Worm (Caenorhabditis elegans): ENCODE data around the gene arrd-17.

arrd-17 gene

ce11 chrIII:13600254-13600653 is 30.4 kb downstream of the arrd-17 start:
- TF ChIP-seq nhr-67 (tag; optimal IDR thresholded peaks at IDR 0.05) (no peak), nhr-76 (tag; optimal IDR thresholded peaks at IDR 0.05) (no peak), daf-12 (tag; optimal IDR thresholded peaks at IDR 0.05) (no peak), jun-1 (tag; optimal IDR thresholded peaks at IDR 0.05) (no peak), ceh-28 (tag; optimal IDR thresholded peaks at IDR 0.05) (no peak), nfya-1 (tag; optimal IDR thresholded peaks at IDR 0.05; ENCODE audit: insufficient read depth) (no peak)

ce11 chrIII:13581727-13582126 is 48.9 kb downstream of the arrd-17 start:
- TF ChIP-seq daf-12 (tag; optimal IDR thresholded peaks at IDR 0.05) (no peak), aly-2 (tag; optimal IDR thresholded peaks at IDR 0.05) (no peak), jun-1 (tag; optimal IDR thresholded peaks at IDR 0.05) (no peak), fkh-10 (GFP tag; optimal IDR thresholded peaks at IDR 0.05) (no peak), ceh-9 (tag; optimal IDR thresholded peaks at IDR 0.05) (no peak), nhr-237 (tag; optimal IDR thresholded peaks at IDR 0.05) (no peak), hmg-11 (tag; optimal IDR thresholded peaks at IDR 0.05) (no peak), lin-15B (tag; optimal IDR thresholded peaks at IDR 0.05) (no peak), elt-2 (tag; optimal IDR thresholded peaks at IDR 0.05) (no peak), egl-5 (tag; optimal IDR thresholded peaks at IDR 0.05) (no peak), fos-1 (tag; optimal IDR thresholded peaks at IDR 0.05) (no peak), R02D3.7 (tag; optimal IDR thresholded peaks at IDR 0.05) (no peak), nhr-11 (tag; optimal IDR thresholded peaks at IDR 0.05) (no peak), tbx-2 (tag; optimal IDR thresholded peaks at IDR 0.05) (no peak), ZK546.5 (tag; optimal IDR thresholded peaks at IDR 0.05) (no peak), pha-4 (tag; optimal IDR thresholded peaks at IDR 0.05) (no peak), zag-1 (tag; optimal IDR thresholded peaks at IDR 0.05) (no peak), fkh-2 (tag; optimal IDR thresholded peaks at IDR 0.05) (no peak)

ce11 chrIII:13580538-13580937 is 50.1 kb downstream of the arrd-17 start, which contains the start of gene T05D4.5:
Gene T05D4.5, plus strand, starts transcription at chrIII:13580838.
- TF ChIP-seq ama-1 (optimal IDR thresholded peaks at IDR 0.05) (no peak), ceh-82 (tag; optimal IDR thresholded peaks at IDR 0.05) (no peak), unc-39 (tag; optimal IDR thresholded peaks at IDR 0.05) (no peak), ceh-9 (tag; optimal IDR thresholded peaks at IDR 0.05) (no peak), nhr-11 (tag; optimal IDR thresholded peaks at IDR 0.05) (no peak), pha-4 (tag; optimal IDR thresholded peaks at IDR 0.05) (no peak), nhr-12 (tag; optimal IDR thresholded peaks at IDR 0.05) (no peak), nhr-25 (tag; optimal IDR thresholded peaks at IDR 0.05) (no peak), nhr-43 (tag; optimal IDR thresholded peaks at IDR 0.05; ENCODE audit: poor library complexity, severe bottlenecking) (no peak), pqm-1 (tag; optimal IDR thresholded peaks at IDR 0.05) (no peak), ztf-11 (tag; optimal IDR thresholded peaks at IDR 0.05) (no peak)

ce11 chrIII:13580076-13580475 is 50.5 kb downstream of the arrd-17 start:
- no peak for TF ChIP-seq eor-1 (tag; optimal IDR thresholded peaks at IDR 0.05)
- TF ChIP-seq elt-1 (tag; optimal IDR thresholded peaks at IDR 0.05), result no peak
- TF ChIP-seq snpc-4 (tag; optimal IDR thresholded peaks at IDR 0.05), result no peak
- no peak for TF ChIP-seq nfya-1 (tag; optimal IDR thresholded peaks at IDR 0.05; ENCODE audit: insufficient read depth)
- no peak for TF ChIP-seq egl-5 (tag; optimal IDR thresholded peaks at IDR 0.05)
- TF ChIP-seq zag-1 (tag; optimal IDR thresholded peaks at IDR 0.05), result no peak
- no peak for TF ChIP-seq daf-12 (tag; optimal IDR thresholded peaks at IDR 0.05)
- TF ChIP-seq ceh-82 (tag; optimal IDR thresholded peaks at IDR 0.05), result no peak
- TF ChIP-seq lsy-12 (tag; optimal IDR thresholded peaks at IDR 0.05), result no peak

All from whole organism, L3 larva.